Fruit fly (Drosophila melanogaster): ENCODE data around the gene CG31465.
A peak's percentile ranks its signal among the peaks of the same experiment; 100 is the strongest.

The CG31465 gene

dm6 chr3R:21849988-21850460, 30.6 kb upstream of the CG31465 start (continued):
- peak; percentile 0 for TF ChIP-seq OdsH (GFP tag; optimal IDR thresholded peaks at IDR 0.05)
- peak; percentile 29 for TF ChIP-seq fru (GFP tag; optimal IDR thresholded peaks at IDR 0.05)
- no peak for TF ChIP-seq sv (GFP tag; optimal IDR thresholded peaks at IDR 0.05)
- no peak for TF ChIP-seq GATAd (GFP tag; optimal IDR thresholded peaks at IDR 0.05)
- TF ChIP-seq h (GFP tag; optimal IDR thresholded peaks at IDR 0.05) = peak; percentile 51
- peak; percentile 26 for TF ChIP-seq woc (GFP tag; optimal IDR thresholded peaks at IDR 0.05)
- no peak for TF ChIP-seq usp (GFP tag; optimal IDR thresholded peaks at IDR 0.05)

dm6 chr3R:21851592-21852578, 28.7 kb upstream of the CG31465 start:
- TF ChIP-seq HLH106 (tag; optimal IDR thresholded peaks at IDR 0.05) = no peak
- no peak for TF ChIP-seq Rel (GFP tag; optimal IDR thresholded peaks at IDR 0.05)
- peak; percentile 51 for TF ChIP-seq Rel (tag; optimal IDR thresholded peaks at IDR 0.05)
- TF ChIP-seq Dif (GFP tag; optimal IDR thresholded peaks at IDR 0.05; ENCODE audit: partially characterized antibody) = peak; percentile 36
- no peak for TF ChIP-seq N (GFP tag; optimal IDR thresholded peaks at IDR 0.05)
- TF ChIP-seq pan (optimal IDR thresholded peaks at IDR 0.05) = no peak
- TF ChIP-seq CrebA (GFP tag; optimal IDR thresholded peaks at IDR 0.05; ENCODE audit: borderline replicate concordance) = peak; percentile 58

- peak; percentile 7 for TF ChIP-seq OdsH (GFP tag; optimal IDR thresholded peaks at IDR 0.05)
- peak; percentile 2 for TF ChIP-seq Hr83 (GFP tag; optimal IDR thresholded peaks at IDR 0.05; ENCODE audit: poor library complexity, severe bottlenecking)
- TF ChIP-seq rgr (GFP tag; optimal IDR thresholded peaks at IDR 0.05) = peak; percentile 22
- no peak for TF ChIP-seq lola (GFP tag; optimal IDR thresholded peaks at IDR 0.05)
- no peak for TF ChIP-seq Rel (GFP tag; optimal IDR thresholded peaks at IDR 0.05)
- TF ChIP-seq Rel (tag; optimal IDR thresholded peaks at IDR 0.05) = peak; percentile 10
- peak; percentile 75 for TF ChIP-seq psq (GFP tag; optimal IDR thresholded peaks at IDR 0.05)
- no peak for TF ChIP-seq Abd-B (GFP tag; optimal IDR thresholded peaks at IDR 0.05)
- peak; percentile 9 for TF ChIP-seq fru (GFP tag; optimal IDR thresholded peaks at IDR 0.05)
Measured at dm6 chr3R:21852579-21853233, 27.9 kb upstream of the CG31465 start.

dm6 chr3R:21853618-21854573, 26.7 kb upstream of the CG31465 start:
- TF ChIP-seq CG32264 (GFP tag; optimal IDR thresholded peaks at IDR 0.05) = peak; percentile 15
- TF ChIP-seq sage (GFP tag; optimal IDR thresholded peaks at IDR 0.05) = peak; percentile 76
- TF ChIP-seq usp (GFP tag; optimal IDR thresholded peaks at IDR 0.05) = no peak
- TF ChIP-seq dsf (GFP tag; optimal IDR thresholded peaks at IDR 0.05; ENCODE audit: borderline replicate concordance) = no peak
- no peak for TF ChIP-seq sv (GFP tag; optimal IDR thresholded peaks at IDR 0.05)
- peak; percentile 86 for TF ChIP-seq brk (GFP tag; optimal IDR thresholded peaks at IDR 0.05)
- TF ChIP-seq HLH106 (tag; optimal IDR thresholded peaks at IDR 0.05) = no peak
- TF ChIP-seq OdsH (GFP tag; optimal IDR thresholded peaks at IDR 0.05) = no peak
- no peak for TF ChIP-seq dmrt93B (GFP tag; optimal IDR thresholded peaks at IDR 0.05)
- TF ChIP-seq N (GFP tag; optimal IDR thresholded peaks at IDR 0.05) = peak; percentile 48
- no peak for TF ChIP-seq pan (optimal IDR thresholded peaks at IDR 0.05)
- peak; percentile 94 for TF ChIP-seq Dif (GFP tag; optimal IDR thresholded peaks at IDR 0.05; ENCODE audit: partially characterized antibody)
- peak; percentile 75 for TF ChIP-seq Vsx2 (GFP tag; optimal IDR thresholded peaks at IDR 0.05; ENCODE audit: partially characterized antibody)
- TF ChIP-seq dl (GFP tag; optimal IDR thresholded peaks at IDR 0.05; ENCODE audit: insufficient read depth in 1 of 2, partially characterized antibody in 2 of 2) = peak; percentile 87 to 88
- TF ChIP-seq GATAd (GFP tag; optimal IDR thresholded peaks at IDR 0.05) = no peak
- peak; percentile 41 for TF ChIP-seq fru (GFP tag; optimal IDR thresholded peaks at IDR 0.05)
- TF ChIP-seq CrebA (GFP tag; optimal IDR thresholded peaks at IDR 0.05; ENCODE audit: borderline replicate concordance) = peak; percentile 93
- no peak for TF ChIP-seq tai (GFP tag; optimal IDR thresholded peaks at IDR 0.05)
- peak; percentile 31 to 64 for TF ChIP-seq foxo (GFP tag; optimal IDR thresholded peaks at IDR 0.05)
- TF ChIP-seq Hr78 (GFP tag; optimal IDR thresholded peaks at IDR 0.05) = no peak
- TF ChIP-seq Hr83 (GFP tag; optimal IDR thresholded peaks at IDR 0.05; ENCODE audit: poor library complexity, severe bottlenecking) = peak; percentile 91
- TF ChIP-seq Sp1 (GFP tag; optimal IDR thresholded peaks at IDR 0.05) = peak; percentile 54
- peak; percentile 91 for TF ChIP-seq Rel (GFP tag; optimal IDR thresholded peaks at IDR 0.05)
- TF ChIP-seq Rel (tag; optimal IDR thresholded peaks at IDR 0.05) = no peak
- TF ChIP-seq psq (GFP tag; optimal IDR thresholded peaks at IDR 0.05) = peak; percentile 84
- TF ChIP-seq Hnf4 (GFP tag; optimal IDR thresholded peaks at IDR 0.05) = peak; percentile 1
- peak; percentile 61 for TF ChIP-seq Jra (GFP tag; optimal IDR thresholded peaks at IDR 0.05)
- TF ChIP-seq h (GFP tag; optimal IDR thresholded peaks at IDR 0.05) = peak; percentile 47
- TF ChIP-seq jim (GFP tag; optimal IDR thresholded peaks at IDR 0.05) = peak; percentile 56
- TF ChIP-seq br (GFP tag; optimal IDR thresholded peaks at IDR 0.05) = peak; percentile 10
- peak; percentile 38 for TF ChIP-seq woc (GFP tag; optimal IDR thresholded peaks at IDR 0.05)
- TF ChIP-seq rgr (GFP tag; optimal IDR thresholded peaks at IDR 0.05) = peak; percentile 24
- TF ChIP-seq Abd-B (GFP tag; optimal IDR thresholded peaks at IDR 0.05) = no peak
- TF ChIP-seq lola (GFP tag; optimal IDR thresholded peaks at IDR 0.05) = no peak
